Worm (Caenorhabditis elegans) whole organism, L4/young adult: ENCODE data around the gene bed-3.

Experiments
- W03F9.2 ChIP-seq: fragments of 150-350 bp; optimal IDR thresholded peaks from 2 replicates; lab custom pipeline; 2014; ENCODE audit warnings: missing biosample characterization, missing genetic modification characterization
- dao-5 ChIP-seq: sonication (generic microtip); optimal IDR thresholded peaks from 2 replicates; lab custom pipeline; 2016; ENCODE audit warnings: missing genotype, missing genetic modification characterization, moderate library complexity, missing compliant biosample characterization
- him-1 ChIP-seq: sonication (generic microtip); optimal IDR thresholded peaks from 2 replicates; lab custom pipeline; 2016; ENCODE audit warnings: missing genotype, missing genetic modification reagents, missing genetic modification characterization, missing compliant biosample characterization

Gene bed-3

ce11 chrIV:9895088-9895487 is 21.2 kb upstream of the bed-3 start, which contains the start of gene ssp-32:
TSS of gene ssp-32 (plus strand) at chrIV:9895388.
- no peak for TF ChIP-seq him-1 (tag; lab: Kevin White, UChicago)
- no peak for TF ChIP-seq W03F9.2 (tag; lab: Kevin White, UChicago)
- TF ChIP-seq dao-5 (tag; lab: Kevin White, UChicago) = no peak

ce11 chrIV:9898712-9899111 is 17.6 kb upstream of the bed-3 start, which contains the start of gene tbc-3:
TSS of gene tbc-3 (plus strand) at chrIV:9899012.
- TF ChIP-seq dao-5 (tag; lab: Kevin White, UChicago) (no peak), W03F9.2 (tag; lab: Kevin White, UChicago) (no peak), him-1 (tag; lab: Kevin White, UChicago) (no peak)

- TF ChIP-seq W03F9.2 (tag; lab: Kevin White, UChicago) = no peak
- no peak for TF ChIP-seq dao-5 (tag; lab: Kevin White, UChicago)
- TF ChIP-seq him-1 (tag; lab: Kevin White, UChicago) = no peak
Measured at ce11 chrIV:9899227-9899626, 17.1 kb upstream of the bed-3 start.

ce11 chrIV:9903608-9904007 is 12.7 kb upstream of the bed-3 start, which contains the start of gene best-13:
TSS of gene best-13 (plus strand) at chrIV:9903908.
- no peak for TF ChIP-seq W03F9.2 (tag; lab: Kevin White, UChicago)
- TF ChIP-seq him-1 (tag; lab: Kevin White, UChicago) = no peak
- TF ChIP-seq dao-5 (tag; lab: Kevin White, UChicago) = no peak

- no peak for TF ChIP-seq W03F9.2 (tag; lab: Kevin White, UChicago)
- no peak for TF ChIP-seq dao-5 (tag; lab: Kevin White, UChicago)
- no peak for TF ChIP-seq him-1 (tag; lab: Kevin White, UChicago)
Measured at ce11 chrIV:9913064-9913463, 3.3 kb upstream of the bed-3 start.

ce11 chrIV:9915128-9915527 is 1.2 kb upstream of the bed-3 start:
- TF ChIP-seq W03F9.2 (tag; lab: Kevin White, UChicago) = no peak
- no peak for TF ChIP-seq dao-5 (tag; lab: Kevin White, UChicago)
- TF ChIP-seq him-1 (tag; lab: Kevin White, UChicago) = no peak

- TF ChIP-seq W03F9.2 (tag; lab: Kevin White, UChicago) = no peak
- TF ChIP-seq dao-5 (tag; lab: Kevin White, UChicago) = no peak
- no peak for TF ChIP-seq him-1 (tag; lab: Kevin White, UChicago)
Measured at ce11 chrIV:9918021-9918420, 1.7 kb downstream of the bed-3 start.

- TF ChIP-seq W03F9.2 (tag; lab: Kevin White, UChicago) = no peak
- TF ChIP-seq him-1 (tag; lab: Kevin White, UChicago) = no peak
- no peak for TF ChIP-seq dao-5 (tag; lab: Kevin White, UChicago)
Measured at ce11 chrIV:9920426-9920825, 4.1 kb downstream of the bed-3 start.

- TF ChIP-seq dao-5 (tag; lab: Kevin White, UChicago) (no peak), him-1 (tag; lab: Kevin White, UChicago) (no peak), W03F9.2 (tag; lab: Kevin White, UChicago) (no peak)
Measured at ce11 chrIV:9924419-9924818, 8.1 kb downstream of the bed-3 start.

- TF ChIP-seq him-1 (tag; lab: Kevin White, UChicago) (no peak), W03F9.2 (tag; lab: Kevin White, UChicago) (no peak), dao-5 (tag; lab: Kevin White, UChicago) (no peak)
Measured at ce11 chrIV:9928180-9928896, 12.0 kb downstream of the bed-3 start, which contains the start of gene dur-1. TSS of gene dur-1 (minus strand) at chrIV:9928230.

ce11 chrIV:9932055-9932454 is 15.7 kb downstream of the bed-3 start, which contains the start of the genes trmt-10A and F25H8.2:
TSS of gene trmt-10A (minus strand) at chrIV:9932213.
TSS of gene F25H8.2 (plus strand) at chrIV:9932235.
- TF ChIP-seq dao-5 (tag; lab: Kevin White, UChicago) (no peak), W03F9.2 (tag; lab: Kevin White, UChicago) (no peak), him-1 (tag; lab: Kevin White, UChicago) (no peak)

- TF ChIP-seq him-1 (tag; lab: Kevin White, UChicago) (no peak), dao-5 (tag; lab: Kevin White, UChicago) (no peak), W03F9.2 (tag; lab: Kevin White, UChicago) (no peak)
Measured at ce11 chrIV:9933580-9933979, 17.3 kb downstream of the bed-3 start, which contains the start of gene spe-29. TSS of gene spe-29 (plus strand) at chrIV:9933880.

- TF ChIP-seq dao-5 (tag; lab: Kevin White, UChicago) = no peak
- no peak for TF ChIP-seq W03F9.2 (tag; lab: Kevin White, UChicago)
- no peak for TF ChIP-seq him-1 (tag; lab: Kevin White, UChicago)
Measured at ce11 chrIV:9943214-9943613, 26.9 kb downstream of the bed-3 start.
